Fruit fly (Drosophila melanogaster) whole organism, prepupa: ENCODE measurements around the gene Sgt.

Source experiments
- CG9139 ChIP-seq: fragments of 200-800 bp; sonication (Bioruptor generic); optimal IDR thresholded peaks from 3 replicates; lab custom pipeline; 2017; ENCODE audit warnings: missing biosample characterization, mild to moderate bottlenecking, missing genetic modification characterization
- Eip78C ChIP-seq: fragments of 200-800 bp; sonication (Bioruptor generic); peaks from one replicate; lab custom pipeline; 2016; ENCODE audit warnings: missing biosample characterization, missing genetic modification characterization
- topi ChIP-seq: fragments of 200-800 bp; sonication (Bioruptor generic); optimal IDR thresholded peaks from 3 replicates; lab custom pipeline; 2016; ENCODE audit warnings: missing biosample characterization, missing genetic modification characterization

dm6 chr2L:17477710-17478109 lies 6.3 kb downstream of the Sgt start, which contains the start of gene cass:
- no peak for TF ChIP-seq topi (GFP tag; lab: Kevin White, UChicago)
- no peak for TF ChIP-seq CG9139
- TF ChIP-seq Eip78C (GFP tag; lab: Kevin White, UChicago), result peak; percentile 74
